Worm (Caenorhabditis elegans) whole organism, L1 larva: ENCODE data around the gene R52.4.

Experiments
- Y116A8C.19 ChIP-seq: sonication (generic microtip); optimal IDR thresholded peaks from 2 replicates; lab custom pipeline; 2016; ENCODE audit warnings: missing compliant biosample characterization, missing genetic modification characterization, borderline replicate concordance
- ama-1 ChIP-seq: fragments of 150-350 bp; optimal IDR thresholded peaks from 2 replicates; lab custom pipeline; 2014
- blmp-1 ChIP-seq: fragments of 150-350 bp; optimal IDR thresholded peaks from 2 replicates; lab custom pipeline; 2014; ENCODE audit warnings: missing biosample characterization, missing genetic modification characterization
- ceh-82 ChIP-seq, 3 experiments: fragments of 150-350 bp in 1 of 3; sonication (generic microtip) in 2 of 3; optimal IDR thresholded peaks; 2 replicates each; lab custom pipeline; 2014 to 2017; ENCODE audit warnings: missing biosample characterization in 3 of 3, missing genetic modification characterization in 3 of 3
- ceh-88 ChIP-seq: fragments of 200-800 bp; sonication (Bioruptor generic); IDR thresholded peaks from 2 replicates; pipeline ENCODE4 v1.3.6; 2022; ENCODE audit warnings: missing genetic modification characterization, missing compliant biosample characterization
- efl-1 ChIP-seq, 4 experiments: fragments of 150-350 bp; optimal IDR thresholded peaks in 3 of 4; peaks in 1 of 4; 1 replicate in 1 of 4; 2 replicates in 3 of 4; lab custom pipeline; 2014; ENCODE audit warnings: missing biosample characterization in 2 of 4, missing genetic modification characterization in 2 of 4, missing genetic modification reagents in 2 of 4
- egl-27 ChIP-seq, 2 experiments: fragments of 150-350 bp in 1 of 2; sonication (generic microtip); optimal IDR thresholded peaks; 3 replicates each; lab custom pipeline; 2017 to 2018; ENCODE audit warnings: missing biosample characterization in 2 of 2, missing genetic modification characterization in 2 of 2, missing genetic modification reagents in 2 of 2
- ets-5 ChIP-seq: fragments of 200-800 bp; sonication (Bioruptor generic); IDR thresholded peaks from 2 replicates; pipeline ENCODE4 v1.3.6; 2022; ENCODE audit warnings: missing genetic modification characterization, missing compliant biosample characterization
- fkh-10 ChIP-seq: sonication (generic microtip); optimal IDR thresholded peaks from 2 replicates; lab custom pipeline; 2017; ENCODE audit warnings: missing biosample characterization, missing genetic modification reagents, missing genetic modification characterization
- fkh-8 ChIP-seq: sonication (generic microtip); optimal IDR thresholded peaks from 2 replicates; lab custom pipeline; 2016; ENCODE audit warnings: mild to moderate bottlenecking, missing genetic modification characterization, missing compliant biosample characterization
- grh-1 ChIP-seq: fragments of 200-800 bp; sonication (Bioruptor generic); IDR thresholded peaks from 2 replicates; pipeline ENCODE4 v1.3.6; 2022; ENCODE audit warnings: missing genetic modification reagents, missing genetic modification characterization, missing compliant biosample characterization
- hlh-17 ChIP-seq: fragments of 200-800 bp; sonication (Bioruptor generic); optimal IDR thresholded peaks from 2 replicates; lab custom pipeline; 2018; ENCODE audit warnings: missing genetic modification characterization, mild to moderate bottlenecking, missing compliant biosample characterization, moderate library complexity, borderline replicate concordance
- irx-1 ChIP-seq: sonication (generic microtip); optimal IDR thresholded peaks from 2 replicates; lab custom pipeline; 2016; ENCODE audit warnings: missing genetic modification characterization, missing compliant biosample characterization
- jun-1 ChIP-seq: fragments of 150-350 bp; optimal IDR thresholded peaks from 2 replicates; lab custom pipeline; 2014; ENCODE audit warnings: missing biosample characterization, missing genetic modification reagents, missing genetic modification characterization
- lin-14 ChIP-seq: fragments of 200-800 bp; sonication (Bioruptor generic); optimal IDR thresholded peaks from 2 replicates; lab custom pipeline; 2018; ENCODE audit warnings: mild to moderate bottlenecking, missing genetic modification characterization, moderate library complexity, missing compliant biosample characterization
- lin-15B ChIP-seq: fragments of 150-350 bp; sonication (generic microtip); optimal IDR thresholded peaks from 3 replicates; lab custom pipeline; 2014; ENCODE audit warnings: missing biosample characterization, missing genetic modification characterization
- lin-39 ChIP-seq: fragments of 150-350 bp; optimal IDR thresholded peaks from 2 replicates; lab custom pipeline; 2014; ENCODE audit warnings: missing biosample characterization, missing genetic modification reagents, missing genetic modification characterization
- lir-3 ChIP-seq: sonication (generic microtip); optimal IDR thresholded peaks from 2 replicates; lab custom pipeline; 2016; ENCODE audit warnings: mild to moderate bottlenecking, missing genetic modification characterization, moderate library complexity, missing compliant biosample characterization; ENCODE audit not compliant: poor library complexity
- mab-9 ChIP-seq: fragments of 200-800 bp; sonication (Bioruptor generic); IDR thresholded peaks from 2 replicates; pipeline ENCODE4 v1.3.6; 2022; ENCODE audit warnings: missing genetic modification reagents, missing genetic modification characterization, missing compliant biosample characterization
- mef-2 ChIP-seq: fragments of 150-350 bp; optimal IDR thresholded peaks from 2 replicates; lab custom pipeline; 2014; ENCODE audit warnings: missing biosample characterization, missing genetic modification characterization
- mep-1 ChIP-seq: fragments of 150-350 bp; optimal IDR thresholded peaks from 2 replicates; lab custom pipeline; 2014; ENCODE audit warnings: missing biosample characterization, missing genetic modification characterization
- nhr-12 ChIP-seq: sonication (generic microtip); optimal IDR thresholded peaks from 2 replicates; lab custom pipeline; 2017; ENCODE audit warnings: missing biosample characterization, missing genetic modification characterization
- nhr-237 ChIP-seq: fragments of 150-350 bp; optimal IDR thresholded peaks from 2 replicates; lab custom pipeline; 2014; ENCODE audit warnings: missing biosample characterization, missing genetic modification characterization
- nhr-28 ChIP-seq: fragments of 150-350 bp; optimal IDR thresholded peaks from 2 replicates; lab custom pipeline; 2014; ENCODE audit warnings: missing biosample characterization, missing genetic modification characterization
- nhr-71 ChIP-seq: sonication (generic microtip); optimal IDR thresholded peaks from 2 replicates; lab custom pipeline; 2016; ENCODE audit warnings: mild to moderate bottlenecking, missing genetic modification characterization, moderate library complexity, missing compliant biosample characterization
- nhr-77 ChIP-seq: fragments of 150-350 bp; optimal IDR thresholded peaks from 2 replicates; lab custom pipeline; 2014; ENCODE audit warnings: missing biosample characterization, missing genetic modification characterization
- nhr-90 ChIP-seq: sonication (generic microtip); optimal IDR thresholded peaks from 2 replicates; lab custom pipeline; 2016; ENCODE audit warnings: mild to moderate bottlenecking, missing genetic modification characterization, missing compliant biosample characterization; ENCODE audit not compliant: poor library complexity
- skn-1 ChIP-seq: fragments of 150-350 bp; optimal IDR thresholded peaks from 2 replicates; lab custom pipeline; 2014; ENCODE audit warnings: missing biosample characterization, missing genetic modification characterization
- sox-4 ChIP-seq: sonication (generic microtip); optimal IDR thresholded peaks from 2 replicates; lab custom pipeline; 2016; ENCODE audit warnings: missing genetic modification characterization, missing compliant biosample characterization
- sup-37 ChIP-seq: fragments of 200-800 bp; sonication (Bioruptor generic); optimal IDR thresholded peaks from 2 replicates; lab custom pipeline; 2018; ENCODE audit warnings: mild to moderate bottlenecking, missing genetic modification characterization, missing compliant biosample characterization
- tbx-2 ChIP-seq: sonication (generic microtip); optimal IDR thresholded peaks from 2 replicates; lab custom pipeline; 2016; ENCODE audit warnings: missing genetic modification characterization, missing compliant biosample characterization
- tlp-1 ChIP-seq: fragments of 150-350 bp; optimal IDR thresholded peaks from 2 replicates; lab custom pipeline; 2014; ENCODE audit warnings: missing biosample characterization, missing genetic modification characterization
- unc-130 ChIP-seq: fragments of 150-350 bp; optimal IDR thresholded peaks from 2 replicates; lab custom pipeline; 2017; ENCODE audit warnings: missing biosample characterization, missing genetic modification characterization, inconsistent platforms
- unc-30 ChIP-seq: sonication (generic microtip); optimal IDR thresholded peaks from 2 replicates; lab custom pipeline; 2017; ENCODE audit warnings: missing biosample characterization, missing genetic modification characterization
- unc-62 ChIP-seq: fragments of 150-350 bp; optimal IDR thresholded peaks from 2 replicates; lab custom pipeline; 2014; ENCODE audit warnings: missing biosample characterization, missing genetic modification reagents, missing genetic modification characterization
- xbp-1 ChIP-seq: sonication (generic microtip); optimal IDR thresholded peaks from 2 replicates; lab custom pipeline; 2016; ENCODE audit warnings: missing genetic modification characterization, missing compliant biosample characterization
- zag-1 ChIP-seq: fragments of 150-350 bp; optimal IDR thresholded peaks from 2 replicates; lab custom pipeline; 2014; ENCODE audit warnings: missing biosample characterization, missing genetic modification characterization
- ztf-4 ChIP-seq: fragments of 150-350 bp; optimal IDR thresholded peaks from 2 replicates; lab custom pipeline; 2014; ENCODE audit warnings: missing biosample characterization, missing genetic modification characterization

Gene R52.4

DNA sequence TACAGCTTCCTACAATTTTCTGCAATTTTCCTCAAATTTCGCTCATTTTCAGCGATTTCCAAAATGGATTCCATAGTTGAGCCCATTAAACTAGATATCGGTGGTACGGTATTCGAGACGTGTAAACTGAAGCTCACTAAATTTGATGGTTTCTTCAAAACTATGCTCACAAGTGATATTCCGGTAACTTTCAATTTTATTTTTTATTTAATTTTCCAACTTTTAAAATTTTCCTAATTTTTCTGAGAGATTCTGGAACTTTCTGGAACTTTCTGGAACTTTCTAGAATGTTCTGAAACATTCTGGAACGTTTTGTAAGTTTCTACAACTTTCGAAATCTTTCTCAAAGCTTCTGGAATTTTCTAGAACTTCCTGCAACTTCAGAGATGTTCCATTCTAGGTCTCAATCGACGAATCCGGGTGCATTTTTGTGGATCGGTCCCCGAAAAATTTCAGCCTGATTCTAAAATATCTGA, 38.7 kb upstream of the R52.4 start, which contains the start of gene C40A11.2:
C40A11.2 (plus strand) TSS at position 51 of the 476 bp plus-strand sequence.
- TF ChIP-seq efl-1 (optimal IDR thresholded peaks at IDR 0.05; lab: Kevin White, UChicago) (no peak), efl-1 (GFP tag; optimal IDR thresholded peaks at IDR 0.05 in 1 of 2; lab: Kevin White, UChicago) (peak in 1 of 2 experiments; percentile 5), nhr-237 (tag; lab: Kevin White, UChicago) (no peak), lin-39 (tag; lab: Kevin White, UChicago) (no peak), ets-5 (GFP tag; lab: Robert Waterston, UW) (no peak), ceh-82 (tag; optimal IDR thresholded peaks at IDR 0.05; lab: Kevin White, UChicago) (no peak), skn-1 (tag; lab: Kevin White, UChicago) (no peak)

DNA sequence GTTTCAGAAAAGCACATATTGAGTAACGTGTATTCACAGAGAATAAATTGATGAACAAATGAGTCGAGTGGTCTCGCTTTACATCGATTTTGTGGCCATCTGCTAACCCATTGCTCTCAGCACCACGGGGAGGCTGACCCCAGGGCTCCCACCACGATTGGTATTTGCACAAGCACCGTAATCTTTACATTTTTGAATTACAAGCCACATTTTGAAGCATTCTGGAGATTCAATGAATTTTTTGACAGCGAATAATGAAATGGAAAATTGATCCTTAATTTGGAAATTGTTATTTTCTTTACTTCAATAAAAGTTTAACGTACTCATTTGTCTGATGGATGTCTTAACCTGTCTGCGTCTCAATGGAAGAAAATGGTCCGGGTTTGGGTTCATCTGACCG, 37.4 kb upstream of the R52.4 start, which contains the start of gene C40A11.6:
C40A11.6 (minus strand) TSS at position 101 of the 400 bp plus-strand sequence.
- no peak for TF ChIP-seq hlh-17
- no peak for TF ChIP-seq lin-15B (tag; lab: Kevin White, UChicago)
- TF ChIP-seq Y116A8C.19 (tag; lab: Kevin White, UChicago): no peak
- TF ChIP-seq unc-130: no peak
- TF ChIP-seq unc-62 (GFP tag; lab: Kevin White, UChicago): no peak
- no peak for TF ChIP-seq blmp-1
- no peak for TF ChIP-seq tbx-2 (tag; lab: Kevin White, UChicago)
- TF ChIP-seq nhr-237 (tag; lab: Kevin White, UChicago): no peak
- TF ChIP-seq unc-30: no peak
- no peak for TF ChIP-seq ceh-88 (GFP tag; lab: Robert Waterston, UW)
- TF ChIP-seq tlp-1 (tag; lab: Kevin White, UChicago): no peak
- no peak for TF ChIP-seq grh-1 (GFP tag; lab: Robert Waterston, UW)
- no peak for TF ChIP-seq xbp-1 (tag; lab: Kevin White, UChicago)
- TF ChIP-seq sox-4 (tag; lab: Kevin White, UChicago): no peak
- no peak for TF ChIP-seq lir-3
- no peak for TF ChIP-seq fkh-10 (GFP tag; lab: Kevin White, UChicago)
- TF ChIP-seq fkh-8 (tag; lab: Kevin White, UChicago): no peak
- TF ChIP-seq nhr-90: no peak
- TF ChIP-seq mef-2 (tag; lab: Kevin White, UChicago): no peak

DNA sequence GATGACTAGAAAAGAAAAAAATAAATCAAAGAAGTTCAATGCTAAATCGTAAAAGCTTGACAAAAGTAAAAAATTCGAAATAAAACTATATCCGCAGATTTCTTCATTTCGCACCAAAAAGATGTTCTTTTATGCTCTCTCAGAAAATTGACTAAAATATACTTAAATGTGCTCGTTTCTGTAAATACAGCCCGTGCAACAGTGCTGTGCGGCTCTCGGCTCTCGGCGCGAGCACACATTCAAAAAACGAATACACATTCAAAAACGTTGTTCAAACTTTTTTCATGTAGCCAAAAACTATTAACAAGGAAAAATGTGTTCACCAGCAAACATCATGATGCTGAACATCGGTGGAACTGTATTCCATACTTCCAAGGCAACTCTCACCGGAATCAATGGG, 32.6 kb upstream of the R52.4 start, which contains the start of gene C40A11.3:
C40A11.3 (plus strand) TSS at position 301 of the 400 bp plus-strand sequence.
- TF ChIP-seq nhr-28 (tag; lab: Kevin White, UChicago): no peak
- TF ChIP-seq nhr-71 (tag; lab: Kevin White, UChicago): no peak
- no peak for TF ChIP-seq mep-1 (tag; lab: Kevin White, UChicago)
- TF ChIP-seq sup-37 (GFP tag; lab: Kevin White, UChicago): no peak
- no peak for TF ChIP-seq nhr-77
- no peak for TF ChIP-seq ztf-4 (tag; lab: Kevin White, UChicago)
- TF ChIP-seq mab-9 (GFP tag; lab: Robert Waterston, UW): no peak
- no peak for TF ChIP-seq nhr-12 (tag; lab: Kevin White, UChicago)
- no peak for TF ChIP-seq efl-1 (optimal IDR thresholded peaks at IDR 0.05; lab: Kevin White, UChicago)
- TF ChIP-seq efl-1 (GFP tag; optimal IDR thresholded peaks at IDR 0.05 in 1 of 2; lab: Kevin White, UChicago): no peak
- no peak for TF ChIP-seq ama-1 (lab: Kevin White, UChicago)
- TF ChIP-seq jun-1 (tag; lab: Kevin White, UChicago): no peak
- no peak for TF ChIP-seq irx-1 (tag; lab: Kevin White, UChicago)
- TF ChIP-seq hlh-17: no peak
- TF ChIP-seq nhr-90: no peak
- TF ChIP-seq egl-27 (tag; optimal IDR thresholded peaks at IDR 0.05; lab: Kevin White, UChicago): no peak
- no peak for TF ChIP-seq lin-15B (tag; lab: Kevin White, UChicago)
- no peak for TF ChIP-seq lin-14 (GFP tag; lab: Kevin White, UChicago)
- no peak for TF ChIP-seq zag-1 (tag; lab: Kevin White, UChicago)
- TF ChIP-seq, all 84 proteins: peak for 0
